Worm (Caenorhabditis elegans): ENCODE data around the gene nep-4.

nep-4 gene

ce11 chrX:6850412-6850811, 12.8 kb downstream of the nep-4 start:
- no peak for TF ChIP-seq odd-2 (tag; optimal IDR thresholded peaks at IDR 0.05)
- no peak for TF ChIP-seq syd-9 (tag; optimal IDR thresholded peaks at IDR 0.05)
- TF ChIP-seq ceh-34 (tag; optimal IDR thresholded peaks at IDR 0.05): peak; percentile 17
- TF ChIP-seq K09A11.1 (tag; optimal IDR thresholded peaks at IDR 0.05; ENCODE audit: insufficient read depth): no peak
- TF ChIP-seq nhr-11 (tag; optimal IDR thresholded peaks at IDR 0.05): no peak
- no peak for TF ChIP-seq mec-3 (tag; optimal IDR thresholded peaks at IDR 0.05; ENCODE audit: borderline replicate concordance)
- TF ChIP-seq unc-42 (tag; optimal IDR thresholded peaks at IDR 0.05): peak; percentile 41
- TF ChIP-seq ceh-19 (GFP tag; optimal IDR thresholded peaks at IDR 0.05): peak; percentile 17
- TF ChIP-seq K02D7.2 (tag; optimal IDR thresholded peaks at IDR 0.05): no peak

DNA sequence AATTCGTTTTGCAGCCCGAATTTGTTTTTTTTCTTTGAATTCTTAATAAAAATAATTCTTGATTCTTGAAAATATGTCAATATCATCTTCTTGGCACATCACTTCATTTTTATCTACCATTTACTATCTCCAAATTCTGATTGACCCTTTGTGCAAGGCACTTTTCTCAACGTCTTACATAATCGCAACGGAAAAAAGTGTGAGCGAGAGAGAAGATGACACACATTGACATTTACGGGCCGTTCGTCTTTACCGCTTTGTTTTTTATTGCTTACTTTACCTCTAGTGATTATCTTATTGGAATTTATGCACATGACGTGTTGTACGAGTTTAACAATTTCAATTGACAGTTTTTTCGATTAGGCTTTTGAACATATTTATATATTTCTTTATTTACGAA, 14.6 kb downstream of the nep-4 start:
- peak; percentile 51 for TF ChIP-seq elt-2 (tag; optimal IDR thresholded peaks at IDR 0.05)
- no peak for TF ChIP-seq eyg-1 (tag; optimal IDR thresholded peaks at IDR 0.05)

- TF ChIP-seq ahr-1 (tag; optimal IDR thresholded peaks at IDR 0.05) (no peak), C08G9.2 (tag; optimal IDR thresholded peaks at IDR 0.05) (no peak), nhr-11 (tag; optimal IDR thresholded peaks at IDR 0.05) (no peak), pqm-1 (tag; optimal IDR thresholded peaks at IDR 0.05) (no peak), unc-55 (GFP tag; optimal IDR thresholded peaks at IDR 0.05) (no peak), lim-6 (tag; optimal IDR thresholded peaks at IDR 0.05) (no peak), K09A11.1 (tag; optimal IDR thresholded peaks at IDR 0.05; ENCODE audit: insufficient read depth) (no peak), K02D7.2 (tag; optimal IDR thresholded peaks at IDR 0.05) (no peak), eyg-1 (tag; optimal IDR thresholded peaks at IDR 0.05) (no peak), pha-4 (tag; optimal IDR thresholded peaks at IDR 0.05) (no peak), pros-1 (tag; optimal IDR thresholded peaks at IDR 0.05) (no peak), ttx-3 (tag; optimal IDR thresholded peaks at IDR 0.05) (no peak), elt-2 (tag; optimal IDR thresholded peaks at IDR 0.05) (no peak), ceh-22 (tag; optimal IDR thresholded peaks at IDR 0.05) (no peak), T23F11.4 (GFP tag; optimal IDR thresholded peaks at IDR 0.05) (no peak), sox-2 (GFP tag; IDR thresholded peaks at IDR 0.05) (no peak), nhr-232 (tag; optimal IDR thresholded peaks at IDR 0.05) (no peak), che-1 (tag; optimal IDR thresholded peaks at IDR 0.05) (no peak), F13H6.1 (tag; optimal IDR thresholded peaks at IDR 0.05) (no peak), unc-3 (GFP tag; conservative IDR thresholded peaks at IDR 0.05) (no peak), unc-3 (tag; optimal IDR thresholded peaks at IDR 0.05) (no peak)
Measured at ce11 chrX:6845934-6846333, 17.3 kb downstream of the nep-4 start, which contains the start of gene C53B7.2. Gene C53B7.2 (plus strand): TSS chrX:6846234.

ce11 chrX:6844394-6845072, 18.7 kb downstream of the nep-4 start, which contains the start of gene C53B7.3:
Gene C53B7.3 (plus strand): TSS chrX:6844755.
- no peak for TF ChIP-seq hlh-8 (tag; optimal IDR thresholded peaks at IDR 0.05)
- no peak for TF ChIP-seq dve-1 (tag; optimal IDR thresholded peaks at IDR 0.05)
- no peak for TF ChIP-seq pat-9 (tag; optimal IDR thresholded peaks at IDR 0.05)
- no peak for TF ChIP-seq hlh-6 (tag; optimal IDR thresholded peaks at IDR 0.05)
- TF ChIP-seq ceh-48 (tag; optimal IDR thresholded peaks at IDR 0.05): no peak
- TF ChIP-seq ztf-16 (tag; optimal IDR thresholded peaks at IDR 0.05): no peak
- TF ChIP-seq K09A11.1 (tag; optimal IDR thresholded peaks at IDR 0.05; ENCODE audit: insufficient read depth): no peak
- TF ChIP-seq syd-9 (tag; optimal IDR thresholded peaks at IDR 0.05): no peak
- TF ChIP-seq ceh-14 (tag; optimal IDR thresholded peaks at IDR 0.05): no peak
- TF ChIP-seq ceh-2 (tag; optimal IDR thresholded peaks at IDR 0.05): no peak
- no peak for TF ChIP-seq K02D7.2 (tag; optimal IDR thresholded peaks at IDR 0.05)
- no peak for TF ChIP-seq mec-3 (tag; optimal IDR thresholded peaks at IDR 0.05; ENCODE audit: borderline replicate concordance)
- no peak for TF ChIP-seq ceh-9 (tag; optimal IDR thresholded peaks at IDR 0.05)
- no peak for TF ChIP-seq sdc-2 (tag; optimal IDR thresholded peaks at IDR 0.05)
- TF ChIP-seq ceh-30 (tag; optimal IDR thresholded peaks at IDR 0.05): no peak
- TF ChIP-seq madf-2 (tag; optimal IDR thresholded peaks at IDR 0.05): no peak

All from whole organism, late embryonic.